Fruit fly (Drosophila melanogaster): ENCODE data around the gene Spg7.
A peak's percentile ranks its signal among the peaks of the same experiment; 100 is the strongest.

Spg7 gene

dm6 chrX:2743020-2743419 lies 45.0 kb upstream of the Spg7 start (continued):
- TF ChIP-seq slbo (GFP tag; IDR thresholded peaks at IDR 0.05): peak; percentile 96
- peak; percentile 57 for TF ChIP-seq chn (GFP tag; optimal IDR thresholded peaks at IDR 0.05)
- TF ChIP-seq wek (GFP tag; optimal IDR thresholded peaks at IDR 0.05): no peak
- no peak for TF ChIP-seq Bgb (GFP tag; IDR thresholded peaks at IDR 0.05; ENCODE audit: partially characterized antibody)
- no peak for TF ChIP-seq Neu2 (GFP tag; optimal IDR thresholded peaks at IDR 0.05; ENCODE audit: borderline replicate concordance)
- TF ChIP-seq lola (GFP tag; optimal IDR thresholded peaks at IDR 0.05): no peak
- peak; percentile 82 for TF ChIP-seq HmgZ (tag; optimal IDR thresholded peaks at IDR 0.05)
- TF ChIP-seq abd-A (tag; optimal IDR thresholded peaks at IDR 0.05): no peak
- no peak for TF ChIP-seq Kr (GFP tag; optimal IDR thresholded peaks at IDR 0.05)
- peak; percentile 29 for TF ChIP-seq Hey (tag; optimal IDR thresholded peaks at IDR 0.05)
- peak; percentile 76 for TF ChIP-seq D19B (GFP tag; optimal IDR thresholded peaks at IDR 0.05)
- peak; percentile 85 for TF ChIP-seq CG34422 (GFP tag; IDR thresholded peaks at IDR 0.05)
- peak; percentile 86 for TF ChIP-seq Vsx1 (GFP tag; optimal IDR thresholded peaks at IDR 0.05)
- peak; percentile 74 for TF ChIP-seq bcd (GFP tag; optimal IDR thresholded peaks at IDR 0.05)
- no peak for TF ChIP-seq inv (GFP tag; IDR thresholded peaks at IDR 0.05; ENCODE audit: partially characterized antibody)
- TF ChIP-seq pan (optimal IDR thresholded peaks at IDR 0.05): no peak
- TF ChIP-seq pan (GFP tag; optimal IDR thresholded peaks at IDR 0.05 in 1 of 2, IDR thresholded peaks at IDR 0.05 in 1 of 2): peak in 1 of 2 experiments; percentile 93
- TF ChIP-seq Dref (GFP tag; IDR thresholded peaks at IDR 0.05): peak; percentile 35; the same call in 1 of the 2 replicates
- peak; percentile 95 for TF ChIP-seq Taf1 (GFP tag; IDR thresholded peaks at IDR 0.05)
- TF ChIP-seq mirr (GFP tag; optimal IDR thresholded peaks at IDR 0.05): no peak
- TF ChIP-seq ind (GFP tag; optimal IDR thresholded peaks at IDR 0.05): peak; percentile 86
- no peak for TF ChIP-seq unc-4 (GFP tag; IDR thresholded peaks at IDR 0.05; ENCODE audit: partially characterized antibody)
- TF ChIP-seq CG10979 (tag; optimal IDR thresholded peaks at IDR 0.05): peak; percentile 5
- peak; percentile 64 for TF ChIP-seq ab (GFP tag; optimal IDR thresholded peaks at IDR 0.05)
- TF ChIP-seq CG1529 (GFP tag; optimal IDR thresholded peaks at IDR 0.05): no peak
- TF ChIP-seq bigmax (GFP tag; optimal IDR thresholded peaks at IDR 0.05): no peak
- no peak for TF ChIP-seq nerfin-1 (tag; optimal IDR thresholded peaks at IDR 0.05)
- peak; percentile 10; the same call in 1 of the 2 replicates for TF ChIP-seq Dip2 (GFP tag; IDR thresholded peaks at IDR 0.05)
- TF ChIP-seq sqz (GFP tag; optimal IDR thresholded peaks at IDR 0.05): no peak
- TF ChIP-seq CG2120 (GFP tag; optimal IDR thresholded peaks at IDR 0.05): peak; percentile 95
- TF ChIP-seq CTCF (GFP tag; optimal IDR thresholded peaks at IDR 0.05): no peak
- TF ChIP-seq CG18764 (GFP tag; optimal IDR thresholded peaks at IDR 0.05): peak; percentile 32
- peak; percentile 52 for TF ChIP-seq Ets97D (GFP tag; optimal IDR thresholded peaks at IDR 0.05)
- peak; percentile 62 for TF ChIP-seq CG5953 (GFP tag; IDR thresholded peaks at IDR 0.05)
- peak; percentile 56 for TF ChIP-seq CG6683 (GFP tag; optimal IDR thresholded peaks at IDR 0.05)
- peak; percentile 82 for TF ChIP-seq CG17328 (GFP tag; IDR thresholded peaks at IDR 0.05)
- TF ChIP-seq CG4707 (GFP tag; optimal IDR thresholded peaks at IDR 0.05): no peak
- peak; percentile 59 for TF ChIP-seq btn (GFP tag; optimal IDR thresholded peaks at IDR 0.05)
- peak; percentile 88 for TF ChIP-seq CG6175 (GFP tag; IDR thresholded peaks at IDR 0.05)
- peak; percentile 72 for TF ChIP-seq CG43689 (GFP tag; IDR thresholded peaks at IDR 0.05)
- TF ChIP-seq kay (GFP tag; optimal IDR thresholded peaks at IDR 0.05): peak; percentile 14
- peak; percentile 91 for TF ChIP-seq sens (GFP tag)
- no peak for TF ChIP-seq oc (tag; optimal IDR thresholded peaks at IDR 0.05)
- peak; percentile 69 for TF ChIP-seq CG9817 (tag; optimal IDR thresholded peaks at IDR 0.05)
- peak; percentile 79 for TF ChIP-seq ap (GFP tag; IDR thresholded peaks at IDR 0.05)
- TF ChIP-seq CrebB (tag; optimal IDR thresholded peaks at IDR 0.05): peak; percentile 50
- peak; percentile 83 for TF ChIP-seq CG16779 (GFP tag; IDR thresholded peaks at IDR 0.05)
- TF ChIP-seq Adf1 (GFP tag; IDR thresholded peaks at IDR 0.05): peak; percentile 73; the same call in 1 of the 2 replicates
- TF ChIP-seq C15 (GFP tag; IDR thresholded peaks at IDR 0.05): peak; percentile 77; the same call in 2 of the 3 replicates
- TF ChIP-seq CG14014 (GFP tag; IDR thresholded peaks at IDR 0.05): peak; percentile 92
- TF ChIP-seq CG15514 (GFP tag; optimal IDR thresholded peaks at IDR 0.05): peak; percentile 73
- peak; percentile 75 for TF ChIP-seq slp2 (GFP tag; optimal IDR thresholded peaks at IDR 0.05)

Measured in whole organism, embryonic.